Worm (Caenorhabditis elegans) whole organism, L3 larva: ENCODE data around the gene srt-48.

Experiments used
- ama-1 ChIP-seq: fragments of 150-350 bp; optimal IDR thresholded peaks from 2 replicates; lab custom pipeline; 2018
- eor-1 ChIP-seq, 2 experiments: fragments of 150-350 bp; optimal IDR thresholded peaks; 2 replicates each; lab custom pipeline; 2014 to 2018; ENCODE audit warnings: missing biosample characterization in 2 of 2, missing genetic modification characterization in 2 of 2
- nhr-25 ChIP-seq: sonication (generic microtip); optimal IDR thresholded peaks from 2 replicates; lab custom pipeline; 2017; ENCODE audit warnings: missing biosample characterization, missing genetic modification characterization
- unc-62 ChIP-seq: fragments of 150-350 bp; sonication (generic microtip); optimal IDR thresholded peaks from 4 replicates; lab custom pipeline; 2014; ENCODE audit warnings: missing biosample characterization, missing genetic modification reagents, missing genetic modification characterization

ce11 chrIV:15108475-15108874, 39.8 kb upstream of the srt-48 start, which contains the start of gene M199.2:
- TF ChIP-seq ama-1 (lab: Kevin White, UChicago) (no peak), unc-62 (GFP tag; lab: Kevin White, UChicago) (no peak), eor-1 (tag; optimal IDR thresholded peaks at IDR 0.05; lab: Kevin White, UChicago) (no peak), nhr-25 (tag; lab: Kevin White, UChicago) (no peak)
